Fruit fly (Drosophila melanogaster): Measurements from ENCODE around the gene Dnaaf6.

The Dnaaf6 gene

DNA sequence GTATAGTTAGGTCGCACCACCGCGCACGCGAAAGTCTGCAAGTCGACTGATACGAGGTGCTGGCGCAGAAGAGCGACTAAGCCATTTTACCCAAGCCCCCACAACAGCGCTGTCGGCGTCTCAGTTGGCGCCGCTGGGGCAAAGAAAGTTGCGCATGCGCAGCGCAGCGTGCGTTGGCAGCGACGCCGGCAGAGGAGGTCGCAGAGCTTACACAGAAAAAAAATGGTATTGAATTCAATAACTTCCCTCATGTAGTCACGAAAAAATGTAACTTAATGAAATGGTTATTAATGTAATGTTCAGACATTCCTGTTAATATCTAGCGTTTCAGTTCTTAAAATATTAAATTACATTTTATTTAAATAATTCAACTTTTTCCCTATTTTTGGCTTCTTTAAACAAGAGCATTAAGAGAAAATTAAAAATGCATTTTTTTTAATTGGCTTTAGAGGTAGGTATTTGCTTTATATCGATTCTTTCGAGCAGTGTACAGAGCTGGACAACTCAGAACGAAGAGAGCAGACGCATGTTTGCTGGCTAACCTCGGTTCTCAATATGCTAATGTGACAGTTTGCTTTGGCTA lies 6.4 kb upstream of the Dnaaf6 start, which contains the start of gene CG4914 (continued):
- TF ChIP-seq ro (GFP tag; IDR thresholded peaks at IDR 0.05) (peak; percentile 55; the same call in 1 of the 2 replicates), MESR4 (GFP tag; optimal IDR thresholded peaks at IDR 0.05) (no peak), CG13287 (GFP tag; IDR thresholded peaks at IDR 0.05; ENCODE audit: partially characterized antibody) (no peak), ATbp (GFP tag; optimal IDR thresholded peaks at IDR 0.05) (peak; percentile 63), CG12659 (GFP tag; optimal IDR thresholded peaks at IDR 0.05) (peak; percentile 67), Ssrp (tag; optimal IDR thresholded peaks at IDR 0.05) (peak; percentile 94), sens (GFP tag) (peak; percentile 92), Abd-B (GFP tag; optimal IDR thresholded peaks at IDR 0.05) (peak; percentile 82), CG17802 (tag; optimal IDR thresholded peaks at IDR 0.05) (peak; percentile 44), sob (GFP tag; IDR thresholded peaks at IDR 0.05) (no peak), CG4820 (GFP tag; optimal IDR thresholded peaks at IDR 0.05) (peak; percentile 73), Pdp1 (GFP tag; optimal IDR thresholded peaks at IDR 0.05) (peak in 1 of 2 experiments; percentile 30), CG10209 (GFP tag; optimal IDR thresholded peaks at IDR 0.05) (peak; percentile 79), Optix (GFP tag; IDR thresholded peaks at IDR 0.05) (no peak), YL-1 (GFP tag; optimal IDR thresholded peaks at IDR 0.05) (no peak), CG2678 (tag; optimal IDR thresholded peaks at IDR 0.05) (peak; percentile 85), dimm (GFP tag; IDR thresholded peaks at IDR 0.05) (peak; percentile 40; the same call in 1 of the 2 replicates), crc (GFP tag; optimal IDR thresholded peaks at IDR 0.05) (no peak), CG11560 (tag; IDR thresholded peaks at IDR 0.05) (peak; percentile 46; the same call in 1 of the 3 replicates), CG1603 (tag; optimal IDR thresholded peaks at IDR 0.05) (peak; percentile 12), CG15011 (GFP tag; optimal IDR thresholded peaks at IDR 0.05) (peak; percentile 59), Sry-β (GFP tag; optimal IDR thresholded peaks at IDR 0.05) (peak; percentile 14), sd (tag; optimal IDR thresholded peaks at IDR 0.05) (peak; percentile 41), unpg (GFP tag; optimal IDR thresholded peaks at IDR 0.05) (peak; percentile 84), zen (tag; optimal IDR thresholded peaks at IDR 0.05) (peak; percentile 58), Mad (GFP tag; optimal IDR thresholded peaks at IDR 0.05) (peak; percentile 17), en (GFP tag; optimal IDR thresholded peaks at IDR 0.05) (no peak), dpn (GFP tag; optimal IDR thresholded peaks at IDR 0.05) (peak in 1 of 2 experiments; percentile 63), Dad (GFP tag; optimal IDR thresholded peaks at IDR 0.05) (no peak), Sin3A (optimal IDR thresholded peaks at IDR 0.05) (no peak), CG42726 (GFP tag; IDR thresholded peaks at IDR 0.05; ENCODE audit: partially characterized antibody) (no peak), usp (GFP tag; optimal IDR thresholded peaks at IDR 0.05) (no peak), CG17829 (tag; optimal IDR thresholded peaks at IDR 0.05) (peak; percentile 93), twi (tag; optimal IDR thresholded peaks at IDR 0.05) (peak; percentile 79), CG30403 (GFP tag; optimal IDR thresholded peaks at IDR 0.05) (peak; percentile 87), ac (GFP tag; optimal IDR thresholded peaks at IDR 0.05) (no peak), CG6272 (GFP tag; IDR thresholded peaks at IDR 0.05) (0 out of 2 replicates have a peak, but pooled peaks have one; percentile 34), NC2β (GFP tag; optimal IDR thresholded peaks at IDR 0.05) (peak; percentile 14), repo (GFP tag; optimal IDR thresholded peaks at IDR 0.05) (no peak), Chrac-16 (GFP tag; optimal IDR thresholded peaks at IDR 0.05) (peak; percentile 72), CG3065 (GFP tag; optimal IDR thresholded peaks at IDR 0.05) (peak; percentile 44), CG16815 (GFP tag; optimal IDR thresholded peaks at IDR 0.05) (peak; percentile 85), lbe (GFP tag; optimal IDR thresholded peaks at IDR 0.05) (no peak), nmo (GFP tag; optimal IDR thresholded peaks at IDR 0.05) (peak; percentile 93), CG11247 (GFP tag; IDR thresholded peaks at IDR 0.05) (no peak), vfl (GFP tag; optimal IDR thresholded peaks at IDR 0.05) (no peak), Mrtf (GFP tag; IDR thresholded peaks at IDR 0.05) (no peak), CG1024 (GFP tag; IDR thresholded peaks at IDR 0.05) (no peak), Rx (GFP tag; IDR thresholded peaks at IDR 0.05) (0 out of 2 replicates have a peak, but pooled peaks have one; percentile 33), Jarid2 (GFP tag; optimal IDR thresholded peaks at IDR 0.05) (peak; percentile 53)
